Worm (Caenorhabditis elegans) whole organism, L4 larva: ENCODE data around the gene T20F7.1.

ENCODE experiments used
- F49E8.2 ChIP-seq: sonication (generic microtip); optimal IDR thresholded peaks from 2 replicates; lab custom pipeline; 2016; ENCODE audit warnings: missing compliant biosample characterization, mild to moderate bottlenecking, missing genetic modification characterization, borderline replicate concordance
- Y48G9A.11 ChIP-seq: fragments of 200-800 bp; sonication (Bioruptor generic); IDR thresholded peaks from 2 replicates; pipeline ENCODE4 v1.3.6; 2022; ENCODE audit warnings: missing genetic modification reagents, missing genetic modification characterization, missing compliant biosample characterization
- Y5F2A.4 ChIP-seq: fragments of 200-800 bp; sonication (Bioruptor generic); optimal IDR thresholded peaks from 2 replicates; lab custom pipeline; 2018; ENCODE audit warnings: mild to moderate bottlenecking, missing genetic modification characterization, missing compliant biosample characterization
- aha-1 ChIP-seq: fragments of 150-350 bp; peaks from one replicate; lab custom pipeline; 2014; ENCODE audit warnings: missing biosample characterization, missing genetic modification characterization
- ceh-20 ChIP-seq: fragments of 200-800 bp; sonication (Bioruptor generic); IDR thresholded peaks from 2 replicates; pipeline ENCODE4 v1.3.6; 2022; ENCODE audit warnings: missing genetic modification reagents, missing genetic modification characterization, missing compliant biosample characterization
- ceh-32 ChIP-seq: sonication (generic microtip); optimal IDR thresholded peaks from 2 replicates; lab custom pipeline; 2016; ENCODE audit warnings: mild to moderate bottlenecking, missing genetic modification characterization, missing compliant biosample characterization; ENCODE audit not compliant: poor library complexity
- daf-12 ChIP-seq: fragments of 150-350 bp; optimal IDR thresholded peaks from 2 replicates; lab custom pipeline; 2014; ENCODE audit warnings: missing biosample characterization, missing genetic modification reagents, missing genetic modification characterization
- dmd-6 ChIP-seq: fragments of 200-800 bp; sonication (Bioruptor generic); IDR thresholded peaks from 2 replicates; pipeline ENCODE4 v1.3.6; 2022; ENCODE audit warnings: missing genetic modification reagents, missing genetic modification characterization, missing compliant biosample characterization
- dmd-8 ChIP-seq: fragments of 200-800 bp; sonication (Bioruptor generic); IDR thresholded peaks from 2 replicates; pipeline ENCODE4 v1.3.6; 2022; ENCODE audit warnings: missing genetic modification characterization, missing compliant biosample characterization
- duxl-1 ChIP-seq: sonication (generic microtip); optimal IDR thresholded peaks from 2 replicates; lab custom pipeline; 2016; ENCODE audit warnings: mild to moderate bottlenecking, missing genetic modification characterization, moderate library complexity, missing compliant biosample characterization; ENCODE audit not compliant: poor library complexity
- egl-27 ChIP-seq: sonication (generic microtip); optimal IDR thresholded peaks from 3 replicates; lab custom pipeline; 2017; ENCODE audit warnings: missing biosample characterization, missing genetic modification reagents, missing genetic modification characterization
- egl-43 ChIP-seq: fragments of 200-800 bp; sonication (Bioruptor generic); IDR thresholded peaks from 2 replicates; pipeline ENCODE4 v1.3.6; 2022; ENCODE audit warnings: missing genetic modification reagents, missing genetic modification characterization, missing compliant biosample characterization
- hlh-11 ChIP-seq: fragments of 200-800 bp; sonication (Bioruptor generic); optimal IDR thresholded peaks from 2 replicates; lab custom pipeline; 2018; ENCODE audit warnings: mild to moderate bottlenecking, missing genetic modification characterization, missing compliant biosample characterization
- hlh-30 ChIP-seq: sonication (generic microtip); optimal IDR thresholded peaks from 2 replicates; lab custom pipeline; 2017; ENCODE audit warnings: antibody characterized with exemption, mild to moderate bottlenecking, missing genetic modification characterization, missing compliant biosample characterization; ENCODE audit not compliant: insufficient read depth
- jun-1 ChIP-seq: fragments of 150-350 bp; optimal IDR thresholded peaks from 2 replicates; lab custom pipeline; 2014; ENCODE audit warnings: missing biosample characterization, missing genetic modification reagents, missing genetic modification characterization
- lim-7 ChIP-seq: fragments of 200-800 bp; sonication (Bioruptor generic); IDR thresholded peaks from 2 replicates; pipeline ENCODE4 v1.3.6; 2022; ENCODE audit warnings: missing genetic modification characterization, missing compliant biosample characterization
- lin-13 ChIP-seq: fragments of 150-350 bp; optimal IDR thresholded peaks from 2 replicates; lab custom pipeline; 2014; ENCODE audit warnings: missing biosample characterization, missing genetic modification reagents, missing genetic modification characterization
- lin-15B ChIP-seq: fragments of 150-350 bp; sonication (generic microtip); optimal IDR thresholded peaks from 3 replicates; lab custom pipeline; 2014; ENCODE audit warnings: missing biosample characterization, missing genetic modification characterization
- lin-29 ChIP-seq: fragments of 200-800 bp; sonication (Bioruptor generic); IDR thresholded peaks from 2 replicates; pipeline ENCODE4 v1.3.6; 2022; ENCODE audit warnings: missing genetic modification reagents, missing genetic modification characterization, missing compliant biosample characterization
- lin-38 ChIP-seq: fragments of 200-800 bp; sonication (Bioruptor generic); IDR thresholded peaks from 2 replicates; pipeline ENCODE4 v1.3.6; 2022; ENCODE audit warnings: missing genetic modification reagents, missing genetic modification characterization, missing compliant biosample characterization
- mdt-29 ChIP-seq: fragments of 200-800 bp; sonication (Bioruptor generic); IDR thresholded peaks from 2 replicates; pipeline ENCODE4 v1.3.6; 2022; ENCODE audit warnings: missing genetic modification reagents, missing genetic modification characterization, missing compliant biosample characterization
- mes-2 ChIP-seq: sonication (generic microtip); optimal IDR thresholded peaks from 2 replicates; lab custom pipeline; 2016; ENCODE audit warnings: missing genotype, mild to moderate bottlenecking, missing genetic modification characterization, missing compliant biosample characterization; ENCODE audit not compliant: poor library complexity, severe bottlenecking
- mxl-2 ChIP-seq: fragments of 200-800 bp; sonication (Bioruptor generic); conservative IDR thresholded peaks from 2 replicates; pipeline ENCODE4 v1.3.6; 2022; ENCODE audit warnings: missing genetic modification reagents, missing genetic modification characterization, missing compliant biosample characterization
- mxl-3 ChIP-seq: fragments of 200-800 bp; sonication (Bioruptor generic); optimal IDR thresholded peaks from 2 replicates; lab custom pipeline; 2018; ENCODE audit warnings: mild to moderate bottlenecking, missing genetic modification characterization, missing compliant biosample characterization
- nhr-10 ChIP-seq: fragments of 150-350 bp; optimal IDR thresholded peaks from 2 replicates; lab custom pipeline; 2014; ENCODE audit warnings: missing biosample characterization, missing genetic modification characterization
- nhr-102 ChIP-seq: sonication (generic microtip); optimal IDR thresholded peaks from 2 replicates; lab custom pipeline; 2016; ENCODE audit warnings: mild to moderate bottlenecking, missing genetic modification characterization, moderate library complexity, missing compliant biosample characterization
- nhr-48 ChIP-seq: sonication (generic microtip); optimal IDR thresholded peaks from 2 replicates; lab custom pipeline; 2016; ENCODE audit warnings: mild to moderate bottlenecking, missing genetic modification characterization, missing compliant biosample characterization
- pha-4 ChIP-seq, 2 experiments: fragments of 150-350 bp in 1 of 2; fragments of 200-800 bp in 1 of 2; sonication (Bioruptor generic) in 1 of 2; IDR thresholded peaks in 1 of 2; optimal IDR thresholded peaks in 1 of 2; 2 replicates each; pipeline versions ENCODE4 v1.3.6 to Lab custom; 2014 to 2022; ENCODE audit warnings: missing genetic modification characterization in 2 of 2, missing genetic modification reagents in 2 of 2, missing biosample characterization in 1 of 2, missing compliant biosample characterization in 1 of 2
- php-3 ChIP-seq: fragments of 200-800 bp; sonication (Bioruptor generic); IDR thresholded peaks from 2 replicates; pipeline ENCODE4 v1.3.6; 2022; ENCODE audit warnings: missing genetic modification reagents, missing genetic modification characterization, missing compliant biosample characterization
- sdz-12 ChIP-seq: fragments of 200-800 bp; sonication (Bioruptor generic); optimal IDR thresholded peaks from 2 replicates; lab custom pipeline; 2018; ENCODE audit warnings: mild to moderate bottlenecking, missing genetic modification characterization, missing compliant biosample characterization
- set-16 ChIP-seq: fragments of 200-800 bp; sonication (Bioruptor generic); IDR thresholded peaks from 2 replicates; pipeline ENCODE4 v1.3.6; 2022; ENCODE audit warnings: missing genetic modification reagents, missing genetic modification characterization, missing compliant biosample characterization
- skn-1 ChIP-seq: fragments of 150-350 bp; optimal IDR thresholded peaks from 2 replicates; lab custom pipeline; 2014; ENCODE audit warnings: missing biosample characterization, missing genetic modification characterization
- snpc-1.2 ChIP-seq: fragments of 200-800 bp; sonication (Bioruptor generic); IDR thresholded peaks from 2 replicates; pipeline ENCODE4 v1.3.6; 2022; ENCODE audit warnings: missing genetic modification reagents, missing genetic modification characterization, missing compliant biosample characterization
- unc-39 ChIP-seq: sonication (generic microtip); optimal IDR thresholded peaks from 2 replicates; lab custom pipeline; 2017; ENCODE audit warnings: missing biosample characterization, missing genetic modification characterization
- vab-7 ChIP-seq: fragments of 200-800 bp; sonication (Bioruptor generic); IDR thresholded peaks from 2 replicates; pipeline ENCODE4 v1.3.6; 2022; ENCODE audit warnings: missing genetic modification reagents, missing genetic modification characterization, missing compliant biosample characterization
- ztf-7 ChIP-seq: fragments of 150-350 bp; optimal IDR thresholded peaks from 2 replicates; lab custom pipeline; 2014; ENCODE audit warnings: missing biosample characterization, missing genetic modification characterization

The T20F7.1 gene

DNA sequence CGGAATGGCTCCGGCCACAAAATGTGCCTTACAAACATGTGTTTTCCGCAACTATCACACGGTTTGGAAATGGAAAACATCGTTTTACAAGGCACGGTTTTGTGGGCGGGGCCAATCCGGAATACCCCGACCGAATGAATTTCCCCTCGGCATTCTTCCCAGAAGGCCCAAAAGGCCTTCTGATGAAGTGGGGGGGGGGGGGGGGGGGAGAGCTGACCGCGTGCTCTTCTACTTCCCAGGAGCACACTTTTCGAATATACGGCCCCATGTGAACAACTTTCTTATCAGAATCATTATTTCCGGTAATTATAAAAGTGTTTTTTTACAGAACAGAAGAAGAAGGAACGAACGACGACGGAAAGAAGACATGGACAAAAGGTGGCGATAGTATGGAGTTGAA is 11.4 kb downstream of the T20F7.1 start:
- TF ChIP-seq nhr-10 (tag; lab: Kevin White, UChicago) (no peak), jun-1 (no peak), skn-1 (tag; lab: Kevin White, UChicago) (no peak), lin-38 (GFP tag; lab: Robert Waterston, UW) (no peak), lin-29 (GFP tag; lab: Robert Waterston, UW) (no peak), set-16 (GFP tag; lab: Robert Waterston, UW) (peak; percentile 73), ceh-20 (GFP tag; lab: Robert Waterston, UW) (no peak), daf-12 (tag; lab: Kevin White, UChicago) (no peak), lim-7 (0 out of 2 replicates have a peak, but pooled peaks have one; percentile 11), dmd-6 (GFP tag; lab: Robert Waterston, UW) (no peak), Y48G9A.11 (GFP tag; lab: Robert Waterston, UW) (no peak), egl-43 (GFP tag; lab: Robert Waterston, UW) (no peak), unc-39 (tag; lab: Kevin White, UChicago) (no peak), lin-15B (tag; lab: Kevin White, UChicago) (no peak), nhr-102 (tag; lab: Kevin White, UChicago) (no peak)

DNA sequence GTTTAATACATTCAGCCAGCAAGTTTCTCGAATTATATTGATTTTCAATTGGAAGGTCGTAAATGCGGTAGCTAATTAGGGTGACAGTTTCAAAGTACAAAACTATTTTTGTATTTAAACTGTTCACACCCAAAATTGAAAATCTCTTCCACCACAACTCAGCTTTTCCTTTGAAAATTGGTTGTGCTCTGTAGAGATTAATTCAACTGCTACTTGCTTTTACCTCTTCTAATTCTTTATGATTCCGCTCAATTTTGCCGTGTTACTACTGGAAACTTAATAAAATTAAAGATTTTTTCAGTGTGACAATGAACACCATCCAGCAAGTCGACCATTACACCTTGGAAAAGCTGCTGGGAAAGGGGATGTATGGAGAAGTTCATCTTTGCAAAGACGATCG is 19.0 kb downstream of the T20F7.1 start, which contains the start of gene F39F10.3:
Gene F39F10.3 (plus strand): TSS at position 301 of the 400 bp plus-strand sequence.
- TF ChIP-seq mes-2 (no peak), mdt-29 (GFP tag; lab: Robert Waterston, UW) (no peak), hlh-30 (no peak)
- TF ChIP-seq, all 104 proteins: peak for 0

DNA sequence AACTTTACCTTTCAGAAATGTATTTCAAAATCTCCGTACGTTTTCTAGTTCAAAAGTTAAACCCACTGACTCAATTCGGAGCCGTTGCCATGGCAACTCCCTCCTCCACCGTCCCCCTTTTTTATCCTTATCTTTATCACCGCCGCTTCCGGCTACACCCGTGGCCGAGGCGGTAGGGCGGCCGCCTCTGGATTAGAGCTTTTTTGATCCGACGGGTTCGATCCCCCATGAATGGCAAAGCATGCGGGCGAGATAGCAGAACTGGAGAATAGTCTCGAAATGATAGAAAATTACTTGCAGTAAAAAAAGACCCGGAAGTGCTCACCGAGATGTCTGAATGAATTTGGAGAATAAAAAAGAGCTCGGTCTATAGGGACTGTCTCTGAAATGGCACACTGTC is 21.1 kb downstream of the T20F7.1 start:
- TF ChIP-seq lim-7 (peak; percentile 68; the same call in 1 of the 2 replicates), set-16 (GFP tag; lab: Robert Waterston, UW) (peak; percentile 66), php-3 (GFP tag; lab: Robert Waterston, UW) (0 out of 2 replicates have a peak, but pooled peaks have one; percentile 40), ceh-32 (tag; lab: Kevin White, UChicago) (no peak), egl-27 (tag; lab: Kevin White, UChicago) (no peak), F49E8.2 (tag; lab: Kevin White, UChicago) (peak; percentile 5), snpc-1.2 (GFP tag; lab: Robert Waterston, UW) (peak; percentile 71; the same call in 1 of the 2 replicates), egl-43 (GFP tag; lab: Robert Waterston, UW) (0 out of 2 replicates have a peak, but pooled peaks have one; percentile 50)
- TF ChIP-seq, all 104 proteins: peak for 6

DNA sequence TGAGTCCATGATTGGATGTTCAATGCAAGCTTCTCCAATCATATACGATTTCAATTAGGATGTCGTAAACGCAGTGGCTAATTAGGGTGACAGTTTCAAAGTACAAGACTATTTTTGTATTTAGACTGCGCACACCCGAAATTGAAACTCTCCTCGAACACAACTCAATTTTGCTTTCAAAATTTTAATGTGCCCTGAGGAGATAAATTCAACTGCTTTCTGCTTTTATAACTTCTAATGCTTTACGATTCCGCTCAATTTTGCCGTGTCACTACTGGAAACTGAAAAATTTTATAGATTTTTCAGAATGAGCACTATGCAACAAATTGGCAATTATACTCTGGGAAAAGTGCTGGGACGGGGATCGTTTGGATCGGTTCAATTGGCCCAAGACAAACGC is 21.9 kb downstream of the T20F7.1 start, which contains the start of gene F39F10.2:
Gene F39F10.2 (plus strand): TSS at position 301 of the 400 bp plus-strand sequence.
- TF ChIP-seq ztf-7 (no peak), lin-13 (GFP tag; lab: Kevin White, UChicago) (no peak), mxl-3 (GFP tag; lab: Kevin White, UChicago) (no peak), Y5F2A.4 (GFP tag; lab: Kevin White, UChicago) (no peak), mxl-2 (GFP tag; lab: Robert Waterston, UW) (no peak), sdz-12 (GFP tag; lab: Kevin White, UChicago) (no peak), nhr-10 (tag; lab: Kevin White, UChicago) (no peak), dmd-8 (GFP tag; lab: Robert Waterston, UW) (no peak), duxl-1 (no peak), vab-7 (no peak), jun-1 (no peak), ceh-32 (tag; lab: Kevin White, UChicago) (no peak), nhr-48 (no peak), aha-1 (no peak), mdt-29 (GFP tag; lab: Robert Waterston, UW) (no peak), hlh-11 (tag; lab: Kevin White, UChicago) (no peak), snpc-1.2 (GFP tag; lab: Robert Waterston, UW) (no peak), pha-4 (GFP tag; IDR thresholded peaks at IDR 0.05; lab: Robert Waterston, UW) (no peak), pha-4 (tag; optimal IDR thresholded peaks at IDR 0.05; lab: Kevin White, UChicago) (no peak)
